Fruit fly (Drosophila melanogaster) whole organism, embryonic: ENCODE measurements around the gene mRpL10.

Source experiments
- BEAF-32 ChIP-seq: fragments of 200-800 bp; sonication (Bioruptor generic); optimal IDR thresholded peaks from 3 replicates; lab custom pipeline; 2017; ENCODE audit warnings: missing biosample characterization, missing genetic modification characterization, mild to moderate bottlenecking, moderate library complexity, missing genetic modification reagents
- CG11504 ChIP-seq: fragments of 200-800 bp; sonication (Bioruptor generic); optimal IDR thresholded peaks from 3 replicates; lab custom pipeline; 2019; ENCODE audit warnings: missing biosample characterization, mild to moderate bottlenecking, missing genetic modification characterization, moderate library complexity
- CG11695 ChIP-seq: fragments of 200-800 bp; sonication (Bioruptor generic); IDR thresholded peaks from 3 replicates; pipeline ENCODE4 v1.3.6; 2022; ENCODE audit warnings: missing biosample characterization, missing genetic modification characterization
- CG1233 ChIP-seq: fragments of 200-800 bp; sonication (Bioruptor generic); optimal IDR thresholded peaks from 4 replicates; lab custom pipeline; 2018; ENCODE audit warnings: missing biosample characterization, mild to moderate bottlenecking, missing genetic modification characterization
- CG13624 ChIP-seq: fragments of 200-800 bp; sonication (Bioruptor generic); optimal IDR thresholded peaks from 2 replicates; lab custom pipeline; 2016; ENCODE audit warnings: missing biosample characterization, missing genetic modification characterization
- CG15011 ChIP-seq: fragments of 200-800 bp; sonication (Bioruptor generic); optimal IDR thresholded peaks from 3 replicates; lab custom pipeline; 2018; ENCODE audit warnings: missing biosample characterization, mild to moderate bottlenecking, missing genetic modification characterization
- CG15269 ChIP-seq: fragments of 200-800 bp; sonication (Bioruptor generic); optimal IDR thresholded peaks from 2 replicates; lab custom pipeline; 2018; ENCODE audit warnings: missing biosample characterization, mild to moderate bottlenecking, missing genetic modification characterization, moderate library complexity
- CG1647 ChIP-seq: fragments of 200-800 bp; sonication (Bioruptor generic); optimal IDR thresholded peaks from 3 replicates; lab custom pipeline; 2016; ENCODE audit warnings: missing biosample characterization, missing genetic modification characterization
- CG17186 ChIP-seq: fragments of 200-800 bp; sonication (Bioruptor generic); optimal IDR thresholded peaks from 3 replicates; lab custom pipeline; 2017; ENCODE audit warnings: missing biosample characterization, missing genetic modification reagents, missing genetic modification characterization
- CG18599 ChIP-seq: fragments of 200-800 bp; sonication (Bioruptor generic); optimal IDR thresholded peaks from 3 replicates; lab custom pipeline; 2017; ENCODE audit warnings: missing biosample characterization, missing genetic modification characterization, mild to moderate bottlenecking, moderate library complexity, missing genetic modification reagents
- CG2712 ChIP-seq: fragments of 200-800 bp; optimal IDR thresholded peaks from 3 replicates; lab custom pipeline; 2019; ENCODE audit warnings: missing biosample characterization, mild to moderate bottlenecking, missing genetic modification characterization, moderate library complexity
- CG31365 ChIP-seq: fragments of 200-800 bp; sonication (Bioruptor generic); optimal IDR thresholded peaks from 2 replicates; lab custom pipeline; 2018; ENCODE audit warnings: missing biosample characterization, mild to moderate bottlenecking, missing genetic modification characterization
- CG4820 ChIP-seq: fragments of 200-800 bp; sonication (Bioruptor generic); optimal IDR thresholded peaks from 3 replicates; lab custom pipeline; 2016; ENCODE audit warnings: missing biosample characterization, missing genetic modification characterization
- CG5953 ChIP-seq: fragments of 200-800 bp; sonication (Bioruptor generic); IDR thresholded peaks from 2 replicates; pipeline ENCODE4 v1.3.6; 2022; ENCODE audit warnings: missing biosample characterization, missing genetic modification characterization
- CG6854 ChIP-seq: fragments of 200-800 bp; sonication (Bioruptor generic); optimal IDR thresholded peaks from 3 replicates; lab custom pipeline; 2017; ENCODE audit warnings: missing biosample characterization, mild to moderate bottlenecking, missing genetic modification characterization
- CG7786 ChIP-seq: fragments of 200-800 bp; sonication (Bioruptor generic); optimal IDR thresholded peaks from 2 replicates; lab custom pipeline; 2016; ENCODE audit warnings: missing biosample characterization, missing genetic modification characterization
- CG9727 ChIP-seq: fragments of 200-800 bp; sonication (Bioruptor generic); optimal IDR thresholded peaks from 3 replicates; lab custom pipeline; 2017; ENCODE audit warnings: missing biosample characterization, mild to moderate bottlenecking, missing genetic modification characterization
- CkIIα-i1 ChIP-seq: fragments of 200-800 bp; sonication (Bioruptor generic); IDR thresholded peaks from 2 replicates; pipeline ENCODE4 v1.3.6; 2022; ENCODE audit warnings: missing biosample characterization, missing genetic modification characterization
- CrebB ChIP-seq: fragments of 200-800 bp; sonication (Bioruptor generic); optimal IDR thresholded peaks from 3 replicates; lab custom pipeline; 2018; ENCODE audit warnings: missing biosample characterization, mild to moderate bottlenecking, missing genetic modification characterization
- Dad ChIP-seq: fragments of 200-800 bp; sonication (Bioruptor generic); optimal IDR thresholded peaks from 3 replicates; lab custom pipeline; 2016; ENCODE audit warnings: missing biosample characterization, missing genetic modification characterization
- Eip74EF ChIP-seq, 2 experiments: fragments of 200-800 bp in 1 of 2; fragments of >200 bp in 1 of 2; sonication (Bioruptor generic) in 1 of 2; optimal IDR thresholded peaks; 2 replicates each; lab custom pipeline; 2017 to 2019; ENCODE audit warnings: missing biosample characterization in 2 of 2, missing genetic modification characterization in 2 of 2, mild to moderate bottlenecking in 1 of 2, moderate library complexity in 1 of 2
- HHEX ChIP-seq: fragments of 200-800 bp; sonication (Bioruptor generic); optimal IDR thresholded peaks from 3 replicates; lab custom pipeline; 2017; ENCODE audit warnings: missing biosample characterization, mild to moderate bottlenecking, missing genetic modification characterization, missing genetic modification reagents
- Hmx ChIP-seq: fragments of 200-800 bp; sonication (Bioruptor generic); optimal IDR thresholded peaks from 2 replicates; lab custom pipeline; 2016; ENCODE audit warnings: missing biosample characterization, missing genetic modification characterization
- Hr3 ChIP-seq: fragments of 200-800 bp; sonication (Bioruptor generic); optimal IDR thresholded peaks from 3 replicates; lab custom pipeline; 2016; ENCODE audit warnings: missing biosample characterization, missing genetic modification characterization
- Jarid2 ChIP-seq: fragments of 200-800 bp; sonication (Bioruptor generic); optimal IDR thresholded peaks from 3 replicates; lab custom pipeline; 2017; ENCODE audit warnings: mild to moderate bottlenecking, missing biosample characterization, missing genetic modification reagents, missing genetic modification characterization
- Pdp1 ChIP-seq, 2 experiments: fragments of 200-800 bp; sonication (Bioruptor generic); optimal IDR thresholded peaks; 3 replicates each; lab custom pipeline; 2016; ENCODE audit warnings: missing biosample characterization in 2 of 2, missing genetic modification characterization in 2 of 2, mild to moderate bottlenecking in 1 of 2, moderate library complexity in 1 of 2
- Ptx1 ChIP-seq: fragments of 200-800 bp; sonication (Bioruptor generic); IDR thresholded peaks from 2 replicates; pipeline ENCODE4 v1.3.6; 2022; ENCODE audit warnings: missing biosample characterization, missing genetic modification characterization
- TFAM ChIP-seq: fragments of 200-800 bp; sonication (Bioruptor generic); optimal IDR thresholded peaks from 2 replicates; lab custom pipeline; 2017; ENCODE audit warnings: missing biosample characterization, missing genetic modification characterization, inconsistent platforms
- aop ChIP-seq: fragments of 200-800 bp; sonication (Bioruptor generic); IDR thresholded peaks from 2 replicates; pipeline ENCODE4 v1.3.6; 2022; ENCODE audit warnings: missing biosample characterization, missing genetic modification characterization
- ato ChIP-seq: fragments of 200-800 bp; sonication (Bioruptor generic); IDR thresholded peaks from 2 replicates; pipeline ENCODE4 v1.3.6; 2022; ENCODE audit warnings: missing biosample characterization, missing genetic modification characterization; ENCODE audit not compliant: partially characterized antibody
- dmrt11E ChIP-seq: fragments of 200-800 bp; sonication (Bioruptor generic); optimal IDR thresholded peaks from 3 replicates; lab custom pipeline; 2018; ENCODE audit warnings: missing biosample characterization, mild to moderate bottlenecking, missing genetic modification characterization, moderate library complexity
- dpn ChIP-seq, 2 experiments: fragments of 200-800 bp; sonication (Bioruptor generic); optimal IDR thresholded peaks; 3 replicates each; lab custom pipeline; 2016; ENCODE audit warnings: missing biosample characterization in 2 of 2, missing genetic modification characterization in 2 of 2
- gcm2 ChIP-seq: fragments of 200-800 bp; sonication (Bioruptor generic); optimal IDR thresholded peaks from 2 replicates; lab custom pipeline; 2016; ENCODE audit warnings: missing biosample characterization, missing genetic modification characterization
- gt ChIP-seq: fragments of 200-800 bp; sonication (Bioruptor generic); IDR thresholded peaks from 2 replicates; pipeline ENCODE4 v1.3.6; 2022; ENCODE audit warnings: missing biosample characterization, missing genetic modification characterization
- hbn ChIP-seq: fragments of 200-800 bp; sonication (Bioruptor generic); IDR thresholded peaks from 2 replicates; pipeline ENCODE4 v1.3.6; 2022; ENCODE audit warnings: missing biosample characterization, missing genetic modification characterization; ENCODE audit not compliant: partially characterized antibody
- kni ChIP-seq: fragments of 200-800 bp; sonication (Bioruptor generic); optimal IDR thresholded peaks from 3 replicates; lab custom pipeline; 2017; ENCODE audit warnings: mild to moderate bottlenecking, missing biosample characterization, missing genetic modification reagents, missing genetic modification characterization
- luna ChIP-seq: fragments of 200-800 bp; sonication (Bioruptor generic); optimal IDR thresholded peaks from 2 replicates; lab custom pipeline; 2016; ENCODE audit warnings: missing biosample characterization, missing genetic modification characterization
- pnt ChIP-seq: fragments of 200-800 bp; sonication (Bioruptor generic); optimal IDR thresholded peaks from 3 replicates; lab custom pipeline; 2016; ENCODE audit warnings: missing biosample characterization, missing genetic modification characterization
- pzg ChIP-seq: fragments of 200-800 bp; sonication (Bioruptor generic); optimal IDR thresholded peaks from 3 replicates; lab custom pipeline; 2018; ENCODE audit warnings: missing biosample characterization, mild to moderate bottlenecking, missing genetic modification characterization, moderate library complexity
- row ChIP-seq: fragments of 200-800 bp; sonication (Bioruptor generic); IDR thresholded peaks from 3 replicates; pipeline ENCODE4 v1.3.6; 2022; ENCODE audit warnings: missing biosample characterization, missing genetic modification characterization
- run ChIP-seq: fragments of 200-800 bp; sonication (Bioruptor generic); optimal IDR thresholded peaks from 3 replicates; lab custom pipeline; 2018; ENCODE audit warnings: missing biosample characterization, mild to moderate bottlenecking, missing genetic modification characterization
- sim ChIP-seq: fragments of 200-800 bp; sonication (Bioruptor generic); IDR thresholded peaks from 2 replicates; pipeline ENCODE4 v1.3.6; 2022; ENCODE audit warnings: missing biosample characterization, missing genetic modification characterization
- sima ChIP-seq: fragments of 200-800 bp; sonication (Bioruptor generic); optimal IDR thresholded peaks from 2 replicates; lab custom pipeline; 2016; ENCODE audit warnings: missing biosample characterization, missing genetic modification characterization
- sug ChIP-seq: fragments of 200-800 bp; optimal IDR thresholded peaks from 2 replicates; lab custom pipeline; 2019; ENCODE audit warnings: missing biosample characterization, mild to moderate bottlenecking, missing genetic modification characterization, moderate library complexity
- tap ChIP-seq: fragments of 200-800 bp; optimal IDR thresholded peaks from 3 replicates; lab custom pipeline; 2019; ENCODE audit warnings: missing biosample characterization, mild to moderate bottlenecking, missing genetic modification characterization, moderate library complexity
- tna ChIP-seq: fragments of 200-800 bp; sonication (Bioruptor generic); IDR thresholded peaks from 2 replicates; pipeline ENCODE4 v1.3.6; 2022; ENCODE audit warnings: missing biosample characterization, missing genetic modification characterization; ENCODE audit not compliant: partially characterized antibody
- tup ChIP-seq: fragments of 200-800 bp; sonication (Bioruptor generic); optimal IDR thresholded peaks from 2 replicates; lab custom pipeline; 2016; ENCODE audit warnings: missing biosample characterization, mild to moderate bottlenecking, missing genetic modification characterization, moderate library complexity
- unpg ChIP-seq: fragments of 200-800 bp; sonication (Bioruptor generic); optimal IDR thresholded peaks from 3 replicates; lab custom pipeline; 2018; ENCODE audit warnings: missing biosample characterization, mild to moderate bottlenecking, missing genetic modification characterization, moderate library complexity
- wor ChIP-seq: fragments of 200-800 bp; sonication (Bioruptor generic); IDR thresholded peaks from 2 replicates; pipeline ENCODE4 v1.3.6; 2022; ENCODE audit warnings: missing biosample characterization, missing genetic modification characterization

mRpL10 gene

DNA sequence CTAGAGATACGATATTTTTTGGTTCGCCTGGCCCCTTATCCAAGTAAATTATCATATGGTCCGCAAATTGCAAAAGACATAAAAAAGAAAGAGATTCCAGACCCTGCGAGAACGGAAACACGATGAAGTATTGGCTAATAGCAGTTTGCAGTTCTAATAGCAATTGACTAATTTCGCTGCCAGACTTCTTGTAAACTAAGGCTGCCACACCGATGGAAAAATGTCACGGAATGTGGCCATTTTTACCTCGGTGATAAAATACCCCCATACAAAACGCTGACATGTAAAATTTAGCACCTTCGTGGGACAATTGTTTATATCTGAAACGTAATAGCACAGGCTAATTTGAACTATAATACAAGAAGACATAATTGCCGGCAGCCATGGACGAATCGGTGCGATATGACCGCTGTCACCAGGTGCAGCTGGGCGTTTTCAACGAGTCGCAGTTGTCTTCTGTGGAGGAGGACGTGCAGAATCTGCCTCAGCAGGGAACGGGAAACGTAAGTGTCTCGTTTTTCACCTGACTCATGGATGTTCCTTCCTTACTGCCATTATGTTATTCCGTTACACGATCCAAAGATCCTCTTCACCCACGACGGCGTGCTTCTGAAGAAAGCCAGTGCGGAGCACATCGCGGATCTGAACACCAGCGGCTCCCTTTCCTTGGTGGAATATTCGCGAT, 3.7 kb downstream of the mRpL10 start, which contains the start of the genes Tbc1d15-17 and CG11617 (continued):
- no peak for TF ChIP-seq CG15269 (tag; lab: Kevin White, UChicago)
- TF ChIP-seq sima (GFP tag; lab: Kevin White, UChicago) = no peak
- TF ChIP-seq aop (GFP tag; lab: Robert Waterston, UW) = no peak
- no peak for TF ChIP-seq gcm2 (GFP tag; lab: Kevin White, UChicago)
- TF ChIP-seq CG15011 (GFP tag; lab: Kevin White, UChicago) = no peak
- TF ChIP-seq run = no peak
- TF ChIP-seq CG1647 (GFP tag; lab: Kevin White, UChicago) = no peak
- TF ChIP-seq pnt (GFP tag; lab: Kevin White, UChicago) = no peak
- peak; percentile 29 for TF ChIP-seq CG17186 (GFP tag; lab: Kevin White, UChicago)
- no peak for TF ChIP-seq gt (GFP tag; lab: Robert Waterston, UW)
- no peak for TF ChIP-seq CG4820
- TF ChIP-seq CrebB (tag; lab: Kevin White, UChicago) = peak; percentile 4
- TF ChIP-seq sug (tag; lab: Kevin White, UChicago) = no peak
- no peak for TF ChIP-seq tap (tag; lab: Kevin White, UChicago)
- TF ChIP-seq CG1233 (GFP tag; lab: Kevin White, UChicago) = no peak
- no peak for TF ChIP-seq CG18599
- TF ChIP-seq sim = no peak
- TF ChIP-seq wor (GFP tag; lab: Robert Waterston, UW) = no peak
- TF ChIP-seq tna (GFP tag; lab: Robert Waterston, UW) = no peak
- TF ChIP-seq Pdp1 (GFP tag; optimal IDR thresholded peaks at IDR 0.05; lab: Kevin White, UChicago) = peak in 1 of 2 experiments; percentile 80
- peak; percentile 94 for TF ChIP-seq pzg (GFP tag; lab: Kevin White, UChicago)
- no peak for TF ChIP-seq CG7786 (GFP tag; lab: Kevin White, UChicago)
- no peak for TF ChIP-seq Eip74EF (GFP tag; optimal IDR thresholded peaks at IDR 0.05; lab: Kevin White, UChicago)
- TF ChIP-seq CG31365 (tag; lab: Kevin White, UChicago) = no peak
- TF ChIP-seq hbn (GFP tag; lab: Robert Waterston, UW) = 0 out of 2 replicates have a peak, but pooled peaks have one; percentile 19
- TF ChIP-seq ato (GFP tag; lab: Robert Waterston, UW) = peak; percentile 30; the same call in 1 of the 2 replicates
- no peak for TF ChIP-seq kni (GFP tag; lab: Kevin White, UChicago)
- TF ChIP-seq CG9727 (GFP tag; lab: Kevin White, UChicago) = no peak
- TF ChIP-seq dmrt11E (tag; lab: Kevin White, UChicago) = no peak
- no peak for TF ChIP-seq CG6854 (GFP tag; lab: Kevin White, UChicago)
- TF ChIP-seq unpg = no peak
- no peak for TF ChIP-seq HHEX (GFP tag; lab: Kevin White, UChicago)
- no peak for TF ChIP-seq Jarid2 (GFP tag; lab: Kevin White, UChicago)
- TF ChIP-seq tup (GFP tag; lab: Kevin White, UChicago) = no peak
- no peak for TF ChIP-seq CG11504 (tag; lab: Kevin White, UChicago)
- TF ChIP-seq luna (GFP tag; lab: Kevin White, UChicago) = no peak
- TF ChIP-seq Dad (GFP tag; lab: Kevin White, UChicago) = no peak
- TF ChIP-seq TFAM = no peak
- TF ChIP-seq CG11695 (GFP tag; lab: Robert Waterston, UW) = no peak
- TF ChIP-seq CG13624 (GFP tag; lab: Kevin White, UChicago) = peak; percentile 90
- TF ChIP-seq CG2712 (tag; lab: Kevin White, UChicago) = no peak
- TF ChIP-seq row = peak; percentile 38; the same call in 1 of the 3 replicates
- no peak for TF ChIP-seq Hmx (GFP tag; lab: Kevin White, UChicago)
- peak; percentile 63 for TF ChIP-seq BEAF-32 (GFP tag; lab: Kevin White, UChicago)
- peak; percentile 18 to 30 for TF ChIP-seq dpn (GFP tag; optimal IDR thresholded peaks at IDR 0.05; lab: Kevin White, UChicago)
- TF ChIP-seq CkIIα-i1 = no peak
- TF ChIP-seq CG5953 (GFP tag; lab: Robert Waterston, UW) = no peak
- TF ChIP-seq Hr3 = no peak
- TF ChIP-seq Ptx1 = no peak
